Fruit fly (Drosophila melanogaster) whole organism, embryonic: ENCODE data around the gene Ir92a.

Experiments used
- Abd-B ChIP-seq: fragments of 200-800 bp; sonication (Bioruptor generic); optimal IDR thresholded peaks from 2 replicates; lab custom pipeline; 2018; ENCODE audit warnings: missing biosample characterization, mild to moderate bottlenecking, missing genetic modification characterization, moderate library complexity
- Atf6 ChIP-seq: fragments of 200-800 bp; sonication (Bioruptor generic); IDR thresholded peaks from 2 replicates; pipeline ENCODE4 v1.3.6; 2022; ENCODE audit warnings: missing biosample characterization, missing genetic modification characterization
- CG10147 ChIP-seq: fragments of 200-800 bp; sonication (Bioruptor generic); optimal IDR thresholded peaks from 2 replicates; lab custom pipeline; 2019; ENCODE audit warnings: missing biosample characterization, mild to moderate bottlenecking, missing genetic modification characterization, moderate library complexity
- CG10274 ChIP-seq: fragments of 200-800 bp; sonication (Bioruptor generic); optimal IDR thresholded peaks from 3 replicates; lab custom pipeline; 2017; ENCODE audit warnings: missing biosample characterization, mild to moderate bottlenecking, missing genetic modification characterization
- CG11696 ChIP-seq: fragments of 200-800 bp; sonication (Bioruptor generic); IDR thresholded peaks from 2 replicates; pipeline ENCODE4 v1.3.6; 2022; ENCODE audit warnings: missing biosample characterization, missing genetic modification characterization
- CG12769 ChIP-seq: fragments of 200-800 bp; sonication (Bioruptor generic); optimal IDR thresholded peaks from 2 replicates; lab custom pipeline; 2019; ENCODE audit warnings: missing biosample characterization, mild to moderate bottlenecking, missing genetic modification characterization, moderate library complexity
- CG14014 ChIP-seq: fragments of 200-800 bp; sonication (Bioruptor generic); IDR thresholded peaks from 2 replicates; pipeline ENCODE4 v1.3.6; 2022; ENCODE audit warnings: missing biosample characterization, missing genetic modification characterization
- CG16863 ChIP-seq: fragments of 200-800 bp; sonication (Bioruptor generic); optimal IDR thresholded peaks from 3 replicates; lab custom pipeline; 2016; ENCODE audit warnings: missing biosample characterization, missing genetic modification characterization
- CG17612 ChIP-seq: fragments of 200-800 bp; sonication (Bioruptor generic); IDR thresholded peaks from 2 replicates; pipeline ENCODE4 v1.3.6; 2022; ENCODE audit warnings: missing biosample characterization, missing genetic modification characterization
- CG17802 ChIP-seq: fragments of 200-800 bp; sonication (Bioruptor generic); optimal IDR thresholded peaks from 2 replicates; lab custom pipeline; 2018; ENCODE audit warnings: missing biosample characterization, mild to moderate bottlenecking, missing genetic modification characterization, moderate library complexity
- CG18599 ChIP-seq: fragments of 200-800 bp; sonication (Bioruptor generic); optimal IDR thresholded peaks from 3 replicates; lab custom pipeline; 2017; ENCODE audit warnings: missing biosample characterization, missing genetic modification characterization, mild to moderate bottlenecking, moderate library complexity, missing genetic modification reagents
- CG2678 ChIP-seq: fragments of 200-800 bp; sonication (Bioruptor generic); optimal IDR thresholded peaks from 3 replicates; lab custom pipeline; 2019; ENCODE audit warnings: missing biosample characterization, mild to moderate bottlenecking, missing genetic modification characterization, moderate library complexity
- CG2712 ChIP-seq: fragments of 200-800 bp; optimal IDR thresholded peaks from 3 replicates; lab custom pipeline; 2019; ENCODE audit warnings: missing biosample characterization, mild to moderate bottlenecking, missing genetic modification characterization, moderate library complexity
- CG2875 ChIP-seq: fragments of 200-800 bp; sonication (Bioruptor generic); optimal IDR thresholded peaks from 2 replicates; lab custom pipeline; 2017; ENCODE audit warnings: missing biosample characterization, mild to moderate bottlenecking, missing genetic modification characterization, missing genetic modification reagents
- CG32772 ChIP-seq: fragments of 200-800 bp; sonication (Bioruptor generic); IDR thresholded peaks from 2 replicates; pipeline ENCODE4 v1.3.6; 2022; ENCODE audit warnings: missing biosample characterization, missing genetic modification characterization
- CG4360 ChIP-seq: fragments of 200-800 bp; sonication (Bioruptor generic); IDR thresholded peaks from 2 replicates; pipeline ENCODE4 v1.3.6; 2022; ENCODE audit warnings: missing biosample characterization, missing genetic modification characterization
- CG7745 ChIP-seq: fragments of 200-800 bp; sonication (Bioruptor generic); optimal IDR thresholded peaks from 2 replicates; lab custom pipeline; 2018; ENCODE audit warnings: missing biosample characterization, mild to moderate bottlenecking, missing genetic modification characterization, moderate library complexity
- CG7928 ChIP-seq: fragments of 200-800 bp; sonication (Bioruptor generic); optimal IDR thresholded peaks from 2 replicates; lab custom pipeline; 2017; ENCODE audit warnings: missing biosample characterization, mild to moderate bottlenecking, missing genetic modification characterization
- CG8765 ChIP-seq: fragments of 200-800 bp; sonication (Bioruptor generic); IDR thresholded peaks from 2 replicates; pipeline ENCODE4 v1.3.6; 2022; ENCODE audit warnings: missing biosample characterization, missing genetic modification characterization
- CG8944 ChIP-seq: fragments of 200-800 bp; sonication (Bioruptor generic); optimal IDR thresholded peaks from 3 replicates; lab custom pipeline; 2016; ENCODE audit warnings: missing biosample characterization, missing genetic modification characterization
- Deaf1 ChIP-seq: fragments of 200-800 bp; optimal IDR thresholded peaks from 3 replicates; lab custom pipeline; 2019; ENCODE audit warnings: missing biosample characterization, mild to moderate bottlenecking, missing genetic modification characterization, moderate library complexity
- Doc3 ChIP-seq: fragments of 200-800 bp; sonication (Bioruptor generic); IDR thresholded peaks from 3 replicates; pipeline ENCODE4 v1.3.6; 2022; ENCODE audit warnings: missing biosample characterization, missing genetic modification characterization; ENCODE audit not compliant: partially characterized antibody
- Fer3 ChIP-seq: fragments of 200-800 bp; sonication (Bioruptor generic); optimal IDR thresholded peaks from 2 replicates; lab custom pipeline; 2018; ENCODE audit warnings: missing biosample characterization, mild to moderate bottlenecking, missing genetic modification characterization, moderate library complexity
- HmgZ ChIP-seq: fragments of 200-800 bp; sonication (Bioruptor generic); optimal IDR thresholded peaks from 2 replicates; lab custom pipeline; 2018; ENCODE audit warnings: missing biosample characterization, mild to moderate bottlenecking, missing genetic modification characterization
- Lpt ChIP-seq: fragments of >200 bp; optimal IDR thresholded peaks from 2 replicates; lab custom pipeline; 2018; ENCODE audit warnings: missing biosample characterization, missing genetic modification characterization
- PHDP ChIP-seq: fragments of 200-800 bp; sonication (Bioruptor generic); optimal IDR thresholded peaks from 3 replicates; lab custom pipeline; 2018; ENCODE audit warnings: missing biosample characterization, mild to moderate bottlenecking, missing genetic modification characterization, moderate library complexity
- Poxn ChIP-seq: fragments of 200-800 bp; sonication (Bioruptor generic); IDR thresholded peaks from 2 replicates; pipeline ENCODE4 v1.3.6; 2022; ENCODE audit warnings: missing biosample characterization, missing genetic modification characterization
- Trl ChIP-seq, 3 experiments: fragments of >200 bp in 2 of 3; fragments of 200-800 bp in 1 of 3; sonication (Bioruptor generic) in 1 of 3; optimal IDR thresholded peaks; 2 replicates in 1 of 3; 3 replicates in 2 of 3; lab custom pipeline; 2016 to 2017; ENCODE audit warnings: missing biosample characterization in 1 of 3, missing genetic modification characterization in 1 of 3
- Vsx1 ChIP-seq: fragments of 200-800 bp; sonication (Bioruptor generic); optimal IDR thresholded peaks from 2 replicates; lab custom pipeline; 2017; ENCODE audit warnings: missing biosample characterization, mild to moderate bottlenecking, missing genetic modification characterization, missing genetic modification reagents
- ab ChIP-seq: fragments of 200-800 bp; sonication (Bioruptor generic); optimal IDR thresholded peaks from 2 replicates; lab custom pipeline; 2016; ENCODE audit warnings: missing biosample characterization, missing genetic modification characterization
- emc ChIP-seq: fragments of 200-800 bp; sonication (Bioruptor generic); optimal IDR thresholded peaks from 2 replicates; lab custom pipeline; 2016; ENCODE audit warnings: missing biosample characterization, missing genetic modification characterization
- en ChIP-seq: fragments of 200-800 bp; sonication (Bioruptor generic); optimal IDR thresholded peaks from 2 replicates; lab custom pipeline; 2016; ENCODE audit warnings: missing biosample characterization, missing genetic modification characterization
- fd96Cb ChIP-seq: fragments of 200-800 bp; sonication (Bioruptor generic); optimal IDR thresholded peaks from 2 replicates; lab custom pipeline; 2018; ENCODE audit warnings: missing biosample characterization, mild to moderate bottlenecking, missing genetic modification characterization, moderate library complexity
- fru ChIP-seq: fragments of >200 bp; optimal IDR thresholded peaks from 2 replicates; lab custom pipeline; 2017
- gcm2 ChIP-seq: fragments of 200-800 bp; sonication (Bioruptor generic); optimal IDR thresholded peaks from 2 replicates; lab custom pipeline; 2016; ENCODE audit warnings: missing biosample characterization, missing genetic modification characterization
- hb ChIP-seq: fragments of 200-800 bp; sonication (Bioruptor generic); IDR thresholded peaks from 3 replicates; pipeline ENCODE4 v1.3.6; 2022; ENCODE audit warnings: missing biosample characterization, missing genetic modification characterization; ENCODE audit not compliant: partially characterized antibody
- her ChIP-seq: fragments of 200-800 bp; sonication (Bioruptor generic); optimal IDR thresholded peaks from 2 replicates; lab custom pipeline; 2016; ENCODE audit warnings: missing biosample characterization, missing genetic modification characterization
- hkb ChIP-seq, 2 experiments: fragments of 200-800 bp in 1 of 2; fragments of >200 bp in 1 of 2; sonication (Bioruptor generic) in 1 of 2; IDR thresholded peaks in 1 of 2; optimal IDR thresholded peaks in 1 of 2; 2 replicates each; pipeline versions ENCODE4 v1.3.6 to Lab custom; 2017 to 2022; ENCODE audit warnings: missing biosample characterization in 1 of 2, missing genetic modification characterization in 1 of 2
- jumu ChIP-seq: fragments of 200-800 bp; sonication (Bioruptor generic); optimal IDR thresholded peaks from 3 replicates; lab custom pipeline; 2016; ENCODE audit warnings: missing biosample characterization, missing genetic modification characterization
- lmd ChIP-seq: fragments of 200-800 bp; sonication (Bioruptor generic); IDR thresholded peaks from 2 replicates; pipeline ENCODE4 v1.3.6; 2022; ENCODE audit warnings: missing biosample characterization, missing genetic modification characterization
- lov ChIP-seq, 2 experiments: fragments of 200-800 bp in 1 of 2; fragments of >200 bp in 1 of 2; sonication (Bioruptor generic) in 1 of 2; IDR thresholded peaks in 1 of 2; optimal IDR thresholded peaks in 1 of 2; 2 replicates in 1 of 2; 3 replicates in 1 of 2; pipeline versions ENCODE4 v1.3.6 to Lab custom; 2017 to 2022; ENCODE audit warnings: missing biosample characterization in 1 of 2, missing genetic modification characterization in 1 of 2
- ranshi ChIP-seq: fragments of 200-800 bp; sonication (Bioruptor generic); IDR thresholded peaks from 2 replicates; pipeline ENCODE4 v1.3.6; 2022; ENCODE audit warnings: missing biosample characterization, missing genetic modification characterization
- stc ChIP-seq: fragments of 200-800 bp; sonication (Bioruptor generic); IDR thresholded peaks from 2 replicates; pipeline ENCODE4 v1.3.6; 2022; ENCODE audit warnings: missing biosample characterization, missing genetic modification characterization
- tll ChIP-seq, 2 experiments: fragments of 200-800 bp in 1 of 2; fragments of >200 bp in 1 of 2; sonication (Bioruptor generic) in 1 of 2; optimal IDR thresholded peaks; 2 replicates each; lab custom pipeline; 2017 to 2019; ENCODE audit warnings: missing biosample characterization in 2 of 2, missing genetic modification characterization in 2 of 2, mild to moderate bottlenecking in 1 of 2, moderate library complexity in 1 of 2
- twi ChIP-seq: fragments of 200-800 bp; optimal IDR thresholded peaks from 2 replicates; lab custom pipeline; 2019; ENCODE audit warnings: missing biosample characterization, mild to moderate bottlenecking, missing genetic modification characterization, moderate library complexity
- vnd ChIP-seq: fragments of 200-800 bp; sonication (Bioruptor generic); IDR thresholded peaks from 3 replicates; pipeline ENCODE4 v1.3.6; 2022; ENCODE audit warnings: missing biosample characterization, missing genetic modification characterization; ENCODE audit not compliant: partially characterized antibody
- zen2 ChIP-seq: fragments of 200-800 bp; sonication (Bioruptor generic); IDR thresholded peaks from 3 replicates; pipeline ENCODE4 v1.3.6; 2022; ENCODE audit warnings: missing biosample characterization, missing genetic modification characterization; ENCODE audit not compliant: partially characterized antibody

Ir92a gene

dm6 chr3R:20292030-20292879 is 46.5 kb upstream of the Ir92a start (continued):
- no peak for TF ChIP-seq lov (optimal IDR thresholded peaks at IDR 0.05; lab: Kevin White, UChicago)
- no peak for TF ChIP-seq lov (GFP tag; IDR thresholded peaks at IDR 0.05; lab: Robert Waterston, UW)
- TF ChIP-seq Abd-B (GFP tag; lab: Kevin White, UChicago), result no peak
- peak; percentile 84 for TF ChIP-seq CG2712 (tag; lab: Kevin White, UChicago)
- peak in 1 of 2 experiments; percentile 25 for TF ChIP-seq Trl (optimal IDR thresholded peaks at IDR 0.05; lab: Kevin White, UChicago)
- TF ChIP-seq Trl (GFP tag; optimal IDR thresholded peaks at IDR 0.05; lab: Kevin White, UChicago), result no peak
- TF ChIP-seq CG10147 (GFP tag; lab: Kevin White, UChicago), result no peak
- TF ChIP-seq CG14014 (GFP tag; lab: Robert Waterston, UW), result no peak
- TF ChIP-seq Poxn (GFP tag; lab: Robert Waterston, UW), result no peak
- no peak for TF ChIP-seq ranshi
- TF ChIP-seq fd96Cb, result peak; percentile 58
- no peak for TF ChIP-seq Atf6 (GFP tag; lab: Robert Waterston, UW)
- TF ChIP-seq CG10274, result peak; percentile 17
- TF ChIP-seq CG4360 (GFP tag; lab: Robert Waterston, UW), result peak; percentile 32; the same call in 1 of the 2 replicates
- no peak for TF ChIP-seq gcm2
- no peak for TF ChIP-seq Lpt (GFP tag; lab: Kevin White, UChicago)
- peak; percentile 57; the same call in 1 of the 2 replicates for TF ChIP-seq CG8765 (GFP tag; lab: Robert Waterston, UW)
- TF ChIP-seq en (GFP tag; lab: Kevin White, UChicago), result no peak
- TF ChIP-seq emc (GFP tag; lab: Kevin White, UChicago), result no peak
- peak; percentile 68 for TF ChIP-seq CG16863 (GFP tag; lab: Kevin White, UChicago)
- TF ChIP-seq HmgZ (tag; lab: Kevin White, UChicago), result no peak
- TF ChIP-seq vnd (GFP tag; lab: Robert Waterston, UW), result no peak
- TF ChIP-seq fru (lab: Kevin White, UChicago), result no peak
- no peak for TF ChIP-seq CG32772
- TF ChIP-seq ab (GFP tag; lab: Kevin White, UChicago), result no peak
- no peak for TF ChIP-seq CG12769 (tag; lab: Kevin White, UChicago)
- TF ChIP-seq CG17612, result no peak
- peak; percentile 65 for TF ChIP-seq twi (tag; lab: Kevin White, UChicago)
- no peak for TF ChIP-seq Vsx1 (GFP tag; lab: Kevin White, UChicago)
- no peak for TF ChIP-seq Doc3 (GFP tag; lab: Robert Waterston, UW)
- no peak for TF ChIP-seq zen2
- no peak for TF ChIP-seq hb
- TF ChIP-seq CG11696 (GFP tag; lab: Robert Waterston, UW), result no peak
- TF ChIP-seq CG17802 (tag; lab: Kevin White, UChicago), result no peak
- TF ChIP-seq jumu (GFP tag; lab: Kevin White, UChicago), result peak; percentile 49
- TF ChIP-seq tll (GFP tag; optimal IDR thresholded peaks at IDR 0.05; lab: Kevin White, UChicago), result peak; percentile 4 to 97
- no peak for TF ChIP-seq PHDP (tag; lab: Kevin White, UChicago)
- no peak for TF ChIP-seq Deaf1 (tag; lab: Kevin White, UChicago)
- no peak for TF ChIP-seq CG18599 (GFP tag; lab: Kevin White, UChicago)
- TF ChIP-seq Fer3 (tag; lab: Kevin White, UChicago), result no peak
- no peak for TF ChIP-seq CG7928 (GFP tag; lab: Kevin White, UChicago)
- no peak for TF ChIP-seq her (GFP tag; lab: Kevin White, UChicago)
- TF ChIP-seq CG2678 (tag; lab: Kevin White, UChicago), result no peak
- TF ChIP-seq stc, result no peak
- no peak for TF ChIP-seq hkb (optimal IDR thresholded peaks at IDR 0.05; lab: Kevin White, UChicago)
- no peak for TF ChIP-seq hkb (GFP tag; IDR thresholded peaks at IDR 0.05; lab: Robert Waterston, UW)
- TF ChIP-seq CG2875 (GFP tag; lab: Kevin White, UChicago), result no peak
- peak; percentile 54 for TF ChIP-seq CG8944 (GFP tag; lab: Kevin White, UChicago)
- peak; percentile 33; the same call in 1 of the 2 replicates for TF ChIP-seq lmd
- TF ChIP-seq CG7745 (tag; lab: Kevin White, UChicago), result no peak
